Worm (Caenorhabditis elegans): Measurements from ENCODE around the gene srz-64.

srz-64 gene

DNA sequence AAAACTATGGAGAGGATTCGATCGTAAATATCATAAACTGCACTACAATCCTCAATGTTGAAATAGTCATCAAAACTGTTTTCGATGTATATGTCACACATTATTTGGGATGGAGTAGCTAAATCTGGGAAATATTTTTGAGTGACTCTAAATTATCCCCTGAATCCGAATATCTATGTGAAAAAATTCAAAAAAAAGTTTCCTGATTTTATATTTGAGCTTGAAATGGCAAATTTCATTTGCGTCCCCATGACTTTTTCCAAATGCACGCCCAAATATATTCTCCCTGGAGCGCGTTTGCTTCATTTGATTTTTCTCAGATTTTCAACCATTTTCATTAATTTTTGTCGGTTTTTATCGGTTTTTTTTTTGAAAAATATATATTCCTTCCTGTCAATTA, at the start of gene srz-64:
srz-64 (minus strand) TSS at position 101 of the 400 bp plus-strand sequence.
- TF ChIP-seq ham-2 (GFP tag; optimal IDR thresholded peaks at IDR 0.05): no peak
- TF ChIP-seq ces-1 (GFP tag; optimal IDR thresholded peaks at IDR 0.05): no peak
- no peak for TF ChIP-seq ceh-43 (GFP tag; optimal IDR thresholded peaks at IDR 0.05)
- no peak for TF ChIP-seq hlh-1 (tag; optimal IDR thresholded peaks at IDR 0.05)
- TF ChIP-seq drap-1 (GFP tag; optimal IDR thresholded peaks at IDR 0.05): no peak
- TF ChIP-seq ztf-11 (tag; optimal IDR thresholded peaks at IDR 0.05): no peak
- TF ChIP-seq sptf-1 (tag; optimal IDR thresholded peaks at IDR 0.05): no peak
- TF ChIP-seq M03D4.4 (tag; optimal IDR thresholded peaks at IDR 0.05): no peak
- no peak for TF ChIP-seq bed-3 (GFP tag; optimal IDR thresholded peaks at IDR 0.05)
- TF ChIP-seq cnd-1 (tag; optimal IDR thresholded peaks at IDR 0.05): no peak
- no peak for TF ChIP-seq unc-62 (GFP tag; optimal IDR thresholded peaks at IDR 0.05)
- no peak for TF ChIP-seq pha-4 (tag; optimal IDR thresholded peaks at IDR 0.05)
- no peak for TF ChIP-seq elt-3 (tag; optimal IDR thresholded peaks at IDR 0.05)

- no peak for TF ChIP-seq sptf-1 (tag; optimal IDR thresholded peaks at IDR 0.05)
- no peak for TF ChIP-seq nhr-237 (tag; optimal IDR thresholded peaks at IDR 0.05)
- no peak for TF ChIP-seq pha-4 (tag; optimal IDR thresholded peaks at IDR 0.05)
- no peak for TF ChIP-seq mab-5 (tag; optimal IDR thresholded peaks at IDR 0.05)
- peak; percentile 98 for TF ChIP-seq ces-1 (GFP tag; optimal IDR thresholded peaks at IDR 0.05)
These were observed 48.4 kb upstream of the srz-64 start for ce11 chrII:1341416-1341815.

- TF ChIP-seq unc-39 (tag; optimal IDR thresholded peaks at IDR 0.05) (no peak), hlh-1 (tag; optimal IDR thresholded peaks at IDR 0.05) (no peak), sem-2 (GFP tag; optimal IDR thresholded peaks at IDR 0.05) (no peak), mab-5 (tag; optimal IDR thresholded peaks at IDR 0.05) (no peak), ztf-11 (tag; optimal IDR thresholded peaks at IDR 0.05) (no peak), nhr-12 (tag; optimal IDR thresholded peaks at IDR 0.05) (no peak), snpc-4 (tag; optimal IDR thresholded peaks at IDR 0.05) (no peak)
These were observed 47.0 kb upstream of the srz-64 start for ce11 chrII:1340049-1340448.

DNA sequence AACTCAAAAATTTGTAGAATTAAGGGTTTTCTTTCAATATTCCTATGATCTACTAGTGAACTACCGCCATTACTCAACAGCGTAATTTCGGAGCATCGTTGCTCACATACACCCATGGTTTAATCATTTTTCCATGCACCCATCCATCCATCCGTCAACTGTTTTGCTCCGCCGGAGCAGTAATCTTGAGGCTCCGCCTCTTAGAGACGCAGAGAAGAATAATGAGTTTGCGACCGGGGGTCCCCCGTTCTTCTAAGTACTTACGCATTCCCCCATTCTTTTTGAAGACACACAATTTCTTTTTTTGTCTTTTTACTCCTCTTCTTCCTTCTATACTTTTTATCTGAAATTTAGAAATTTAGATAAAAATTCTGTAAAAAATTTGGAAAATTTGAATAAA, 45.1 kb upstream of the srz-64 start:
- TF ChIP-seq unc-62 (GFP tag; optimal IDR thresholded peaks at IDR 0.05): no peak
- peak; percentile 44 for TF ChIP-seq ces-1 (GFP tag; optimal IDR thresholded peaks at IDR 0.05)
- no peak for TF ChIP-seq ceh-43 (GFP tag; optimal IDR thresholded peaks at IDR 0.05)
- no peak for TF ChIP-seq blmp-1 (tag; optimal IDR thresholded peaks at IDR 0.05)
- TF ChIP-seq pha-4 (tag; optimal IDR thresholded peaks at IDR 0.05): no peak
- TF ChIP-seq hlh-1 (tag; optimal IDR thresholded peaks at IDR 0.05): peak; percentile 6
- no peak for TF ChIP-seq mls-2 (tag; optimal IDR thresholded peaks at IDR 0.05)
- no peak for TF ChIP-seq tbx-8 (GFP tag; optimal IDR thresholded peaks at IDR 0.05)
- no peak for TF ChIP-seq unc-39 (tag; optimal IDR thresholded peaks at IDR 0.05)

- TF ChIP-seq bed-3 (GFP tag; optimal IDR thresholded peaks at IDR 0.05): no peak
- no peak for TF ChIP-seq unc-120 (tag; optimal IDR thresholded peaks at IDR 0.05; ENCODE audit: poor library complexity, severe bottlenecking)
- no peak for TF ChIP-seq ztf-11 (tag; optimal IDR thresholded peaks at IDR 0.05)
- TF ChIP-seq elt-1 (tag; optimal IDR thresholded peaks at IDR 0.05; ENCODE audit: borderline replicate concordance, insufficient read depth): no peak
- no peak for TF ChIP-seq drap-1 (GFP tag; optimal IDR thresholded peaks at IDR 0.05)
- no peak for TF ChIP-seq nhr-12 (tag; optimal IDR thresholded peaks at IDR 0.05)
- no peak for TF ChIP-seq unc-62 (GFP tag; optimal IDR thresholded peaks at IDR 0.05)
- no peak for TF ChIP-seq tbx-8 (GFP tag; optimal IDR thresholded peaks at IDR 0.05)
- no peak for TF ChIP-seq unc-39 (tag; optimal IDR thresholded peaks at IDR 0.05)
- TF ChIP-seq nhr-28 (tag; optimal IDR thresholded peaks at IDR 0.05): no peak
- TF ChIP-seq pha-4 (tag; optimal IDR thresholded peaks at IDR 0.05): no peak
These were observed 36.8 kb upstream of the srz-64 start for ce11 chrII:1329887-1330286.

ce11 chrII:1326689-1327088, 33.6 kb upstream of the srz-64 start, which contains the start of gene jip-1:
Gene jip-1 (plus strand): TSS chrII:1326989.
- TF ChIP-seq drap-1 (GFP tag; optimal IDR thresholded peaks at IDR 0.05): no peak
- TF ChIP-seq zip-8 (tag; optimal IDR thresholded peaks at IDR 0.05): no peak
- no peak for TF ChIP-seq snpc-4 (tag; optimal IDR thresholded peaks at IDR 0.05)
- no peak for TF ChIP-seq nhr-12 (tag; optimal IDR thresholded peaks at IDR 0.05)
- no peak for TF ChIP-seq ces-1 (GFP tag; optimal IDR thresholded peaks at IDR 0.05)
- no peak for TF ChIP-seq nhr-76 (tag; optimal IDR thresholded peaks at IDR 0.05)
- no peak for TF ChIP-seq pha-4 (tag; optimal IDR thresholded peaks at IDR 0.05)
- TF ChIP-seq cnd-1 (tag; optimal IDR thresholded peaks at IDR 0.05): no peak
- no peak for TF ChIP-seq lsy-2 (tag; optimal IDR thresholded peaks at IDR 0.05)
- TF ChIP-seq bed-3 (GFP tag; optimal IDR thresholded peaks at IDR 0.05): no peak
- TF ChIP-seq lin-32 (GFP tag; optimal IDR thresholded peaks at IDR 0.05): no peak
- no peak for TF ChIP-seq sptf-1 (tag; optimal IDR thresholded peaks at IDR 0.05)
- no peak for TF ChIP-seq sem-2 (GFP tag; optimal IDR thresholded peaks at IDR 0.05)
- TF ChIP-seq M03D4.4 (tag; optimal IDR thresholded peaks at IDR 0.05): no peak
- no peak for TF ChIP-seq elt-3 (tag; optimal IDR thresholded peaks at IDR 0.05)
